Fruit fly (Drosophila melanogaster) whole organism, embryonic: ENCODE measurements around the gene CG34242.

ENCODE experiments used
- Adf1 ChIP-seq: fragments of 200-800 bp; sonication (Bioruptor generic); IDR thresholded peaks from 2 replicates; pipeline ENCODE4 v1.3.6; 2022; ENCODE audit warnings: missing biosample characterization, missing genetic modification characterization
- Bgb ChIP-seq: fragments of 200-800 bp; sonication (Bioruptor generic); IDR thresholded peaks from 2 replicates; pipeline ENCODE4 v1.3.6; 2022; ENCODE audit warnings: missing biosample characterization, missing genetic modification characterization; ENCODE audit not compliant: partially characterized antibody
- Bteb2 ChIP-seq: fragments of 200-800 bp; sonication (Bioruptor generic); optimal IDR thresholded peaks from 2 replicates; lab custom pipeline; 2016; ENCODE audit warnings: missing biosample characterization, missing genetic modification characterization
- CG1024 ChIP-seq: fragments of 200-800 bp; sonication (Bioruptor generic); IDR thresholded peaks from 2 replicates; pipeline ENCODE4 v1.3.6; 2022; ENCODE audit warnings: missing biosample characterization, missing genetic modification characterization
- CG10274 ChIP-seq: fragments of 200-800 bp; sonication (Bioruptor generic); optimal IDR thresholded peaks from 3 replicates; lab custom pipeline; 2017; ENCODE audit warnings: missing biosample characterization, mild to moderate bottlenecking, missing genetic modification characterization
- CG10543 ChIP-seq: fragments of 200-800 bp; sonication (Bioruptor generic); optimal IDR thresholded peaks from 3 replicates; lab custom pipeline; 2017; ENCODE audit warnings: missing biosample characterization, mild to moderate bottlenecking, missing genetic modification characterization, moderate library complexity
- CG12299 ChIP-seq: fragments of 200-800 bp; sonication (Bioruptor generic); optimal IDR thresholded peaks from 2 replicates; lab custom pipeline; 2018; ENCODE audit warnings: missing biosample characterization, mild to moderate bottlenecking, missing genetic modification characterization
- CG13775 ChIP-seq: fragments of 200-800 bp; sonication (Bioruptor generic); optimal IDR thresholded peaks from 3 replicates; lab custom pipeline; 2017; ENCODE audit warnings: missing biosample characterization, mild to moderate bottlenecking, missing genetic modification characterization
- CG14965 ChIP-seq: fragments of 200-800 bp; sonication (Bioruptor generic); optimal IDR thresholded peaks from 2 replicates; lab custom pipeline; 2016; ENCODE audit warnings: missing biosample characterization, missing genetic modification characterization, borderline replicate concordance
- CG1529 ChIP-seq: fragments of 200-800 bp; sonication (Bioruptor generic); optimal IDR thresholded peaks from 3 replicates; lab custom pipeline; 2018; ENCODE audit warnings: missing biosample characterization, missing genetic modification characterization
- CG17328 ChIP-seq: fragments of 200-800 bp; sonication (Bioruptor generic); IDR thresholded peaks from 2 replicates; pipeline ENCODE4 v1.3.6; 2022; ENCODE audit warnings: missing biosample characterization, missing genetic modification characterization
- CG17361 ChIP-seq: fragments of 200-800 bp; sonication (Bioruptor generic); IDR thresholded peaks from 3 replicates; pipeline ENCODE4 v1.3.6; 2022; ENCODE audit warnings: missing biosample characterization, missing genetic modification characterization
- CG1792 ChIP-seq: fragments of 200-800 bp; sonication (Bioruptor generic); optimal IDR thresholded peaks from 2 replicates; lab custom pipeline; 2016; ENCODE audit warnings: missing biosample characterization, missing genetic modification characterization
- CG18764 ChIP-seq: fragments of 200-800 bp; sonication (Bioruptor generic); optimal IDR thresholded peaks from 3 replicates; lab custom pipeline; 2016; ENCODE audit warnings: missing biosample characterization, missing genetic modification characterization
- CG3065 ChIP-seq: fragments of 200-800 bp; sonication (Bioruptor generic); optimal IDR thresholded peaks from 2 replicates; lab custom pipeline; 2016; ENCODE audit warnings: missing biosample characterization, missing genetic modification characterization
- CG34224 ChIP-seq: fragments of 200-800 bp; sonication (Bioruptor generic); IDR thresholded peaks from 3 replicates; pipeline ENCODE4 v1.3.6; 2022; ENCODE audit warnings: missing biosample characterization, missing genetic modification characterization; ENCODE audit not compliant: partially characterized antibody
- CG6765 ChIP-seq: fragments of 200-800 bp; sonication (Bioruptor generic); optimal IDR thresholded peaks from 3 replicates; lab custom pipeline; 2017; ENCODE audit warnings: missing biosample characterization, mild to moderate bottlenecking, missing genetic modification characterization
- CG8765 ChIP-seq: fragments of 200-800 bp; sonication (Bioruptor generic); IDR thresholded peaks from 2 replicates; pipeline ENCODE4 v1.3.6; 2022; ENCODE audit warnings: missing biosample characterization, missing genetic modification characterization
- CG8924 ChIP-seq: fragments of 200-800 bp; optimal IDR thresholded peaks from 3 replicates; lab custom pipeline; 2019; ENCODE audit warnings: missing biosample characterization, mild to moderate bottlenecking, missing genetic modification characterization, moderate library complexity
- Chrac-16 ChIP-seq: fragments of 200-800 bp; sonication (Bioruptor generic); optimal IDR thresholded peaks from 3 replicates; lab custom pipeline; 2016; ENCODE audit warnings: missing biosample characterization, missing genetic modification characterization
- CrebB ChIP-seq: fragments of 200-800 bp; sonication (Bioruptor generic); optimal IDR thresholded peaks from 3 replicates; lab custom pipeline; 2018; ENCODE audit warnings: missing biosample characterization, mild to moderate bottlenecking, missing genetic modification characterization
- Dp ChIP-seq: fragments of 200-800 bp; sonication (Bioruptor generic); optimal IDR thresholded peaks from 2 replicates; lab custom pipeline; 2018; ENCODE audit warnings: missing biosample characterization, mild to moderate bottlenecking, missing genetic modification characterization, moderate library complexity
- Max ChIP-seq: fragments of 200-800 bp; sonication (Bioruptor generic); optimal IDR thresholded peaks from 2 replicates; lab custom pipeline; 2016; ENCODE audit warnings: missing biosample characterization, mild to moderate bottlenecking, missing genetic modification characterization
- Nf-YB ChIP-seq: fragments of 200-800 bp; sonication (Bioruptor generic); optimal IDR thresholded peaks from 3 replicates; lab custom pipeline; 2019; ENCODE audit warnings: missing biosample characterization, mild to moderate bottlenecking, missing genetic modification characterization, moderate library complexity
- Six4 ChIP-seq: fragments of 200-800 bp; sonication (Bioruptor generic); optimal IDR thresholded peaks from 2 replicates; lab custom pipeline; 2016; ENCODE audit warnings: missing biosample characterization, missing genetic modification characterization
- Spps ChIP-seq: fragments of 200-800 bp; sonication (Bioruptor generic); optimal IDR thresholded peaks from 2 replicates; lab custom pipeline; 2018; ENCODE audit warnings: missing biosample characterization, mild to moderate bottlenecking, missing genetic modification characterization
- Sry-β ChIP-seq: fragments of 200-800 bp; sonication (Bioruptor generic); optimal IDR thresholded peaks from 2 replicates; lab custom pipeline; 2018; ENCODE audit warnings: missing biosample characterization, mild to moderate bottlenecking, missing genetic modification characterization, moderate library complexity
- Sry-δ ChIP-seq: fragments of 200-800 bp; sonication (Bioruptor generic); optimal IDR thresholded peaks from 2 replicates; lab custom pipeline; 2016; ENCODE audit warnings: missing biosample characterization, missing genetic modification characterization
- ab ChIP-seq: fragments of 200-800 bp; sonication (Bioruptor generic); optimal IDR thresholded peaks from 2 replicates; lab custom pipeline; 2016; ENCODE audit warnings: missing biosample characterization, missing genetic modification characterization
- abd-A ChIP-seq: fragments of 200-800 bp; sonication (Bioruptor generic); optimal IDR thresholded peaks from 3 replicates; lab custom pipeline; 2019; ENCODE audit warnings: missing biosample characterization, mild to moderate bottlenecking, missing genetic modification characterization, moderate library complexity
- ac ChIP-seq: fragments of 200-800 bp; sonication (Bioruptor generic); optimal IDR thresholded peaks from 3 replicates; lab custom pipeline; 2017; ENCODE audit warnings: missing biosample characterization, mild to moderate bottlenecking, missing genetic modification characterization
- ase ChIP-seq: fragments of 200-800 bp; sonication (Bioruptor generic); IDR thresholded peaks from 3 replicates; pipeline ENCODE4 v1.3.6; 2022; ENCODE audit warnings: missing biosample characterization, missing genetic modification characterization
- ash1 ChIP-seq: fragments of 200-800 bp; sonication (Bioruptor generic); optimal IDR thresholded peaks from 2 replicates; lab custom pipeline; 2018; ENCODE audit warnings: missing biosample characterization, mild to moderate bottlenecking, missing genetic modification characterization
- bbx ChIP-seq: fragments of 200-800 bp; sonication (Bioruptor generic); IDR thresholded peaks from 2 replicates; pipeline ENCODE4 v1.3.6; 2022; ENCODE audit warnings: missing biosample characterization, missing genetic modification characterization; ENCODE audit not compliant: partially characterized antibody
- bsh ChIP-seq, 2 experiments: fragments of 200-800 bp; sonication (Bioruptor generic); optimal IDR thresholded peaks; 2 replicates each; lab custom pipeline; 2017 to 2018; ENCODE audit warnings: mild to moderate bottlenecking in 2 of 2, missing biosample characterization in 2 of 2, missing genetic modification characterization in 2 of 2, moderate library complexity in 1 of 2
- cad ChIP-seq: fragments of >200 bp; optimal IDR thresholded peaks from 2 replicates; lab custom pipeline; 2017; ENCODE audit warnings: missing biosample characterization, missing genetic modification characterization
- chif ChIP-seq, 2 experiments: fragments of 200-800 bp; sonication (Bioruptor generic); optimal IDR thresholded peaks; 3 replicates each; lab custom pipeline; 2016; ENCODE audit warnings: missing biosample characterization in 2 of 2, missing genetic modification characterization in 2 of 2
- ftz-f1 ChIP-seq: fragments of 200-800 bp; sonication (Bioruptor generic); optimal IDR thresholded peaks from 2 replicates; lab custom pipeline; 2016; ENCODE audit warnings: missing biosample characterization, missing genetic modification characterization
- grn ChIP-seq: fragments of 200-800 bp; sonication (Bioruptor generic); optimal IDR thresholded peaks from 3 replicates; lab custom pipeline; 2017; ENCODE audit warnings: missing biosample characterization, missing genetic modification characterization
- h ChIP-seq: fragments of >200 bp; optimal IDR thresholded peaks from 2 replicates; lab custom pipeline; 2017
- hb ChIP-seq: fragments of 200-800 bp; sonication (Bioruptor generic); IDR thresholded peaks from 3 replicates; pipeline ENCODE4 v1.3.6; 2022; ENCODE audit warnings: missing biosample characterization, missing genetic modification characterization; ENCODE audit not compliant: partially characterized antibody
- hkb ChIP-seq, 2 experiments: fragments of 200-800 bp in 1 of 2; fragments of >200 bp in 1 of 2; sonication (Bioruptor generic) in 1 of 2; IDR thresholded peaks in 1 of 2; optimal IDR thresholded peaks in 1 of 2; 2 replicates each; pipeline versions ENCODE4 v1.3.6 to Lab custom; 2017 to 2022; ENCODE audit warnings: missing biosample characterization in 1 of 2, missing genetic modification characterization in 1 of 2
- kah ChIP-seq: fragments of 200-800 bp; sonication (Bioruptor generic); optimal IDR thresholded peaks from 2 replicates; lab custom pipeline; 2018; ENCODE audit warnings: missing biosample characterization, mild to moderate bottlenecking, missing genetic modification characterization
- lmd ChIP-seq: fragments of 200-800 bp; sonication (Bioruptor generic); IDR thresholded peaks from 2 replicates; pipeline ENCODE4 v1.3.6; 2022; ENCODE audit warnings: missing biosample characterization, missing genetic modification characterization
- org-1 ChIP-seq: fragments of 200-800 bp; sonication (Bioruptor generic); optimal IDR thresholded peaks from 2 replicates; lab custom pipeline; 2017; ENCODE audit warnings: missing biosample characterization, missing genetic modification characterization
- otp ChIP-seq: fragments of 200-800 bp; sonication (Bioruptor generic); IDR thresholded peaks from 3 replicates; pipeline ENCODE4, ENCODE4 v1.3.6; 2022; ENCODE audit warnings: missing biosample characterization, missing genetic modification characterization
- pnt ChIP-seq: fragments of 200-800 bp; sonication (Bioruptor generic); optimal IDR thresholded peaks from 3 replicates; lab custom pipeline; 2016; ENCODE audit warnings: missing biosample characterization, missing genetic modification characterization
- rib ChIP-seq: fragments of 200-800 bp; sonication (Bioruptor generic); IDR thresholded peaks from 2 replicates; pipeline ENCODE4 v1.3.6; 2022; ENCODE audit warnings: missing biosample characterization, missing genetic modification characterization
- sqz ChIP-seq: fragments of 200-800 bp; sonication (Bioruptor generic); optimal IDR thresholded peaks from 3 replicates; lab custom pipeline; 2018; ENCODE audit warnings: missing biosample characterization, mild to moderate bottlenecking, missing genetic modification characterization
- stc ChIP-seq: fragments of 200-800 bp; sonication (Bioruptor generic); IDR thresholded peaks from 2 replicates; pipeline ENCODE4 v1.3.6; 2022; ENCODE audit warnings: missing biosample characterization, missing genetic modification characterization
- wdn ChIP-seq: fragments of 200-800 bp; sonication (Bioruptor generic); IDR thresholded peaks from 2 replicates; pipeline ENCODE4 v1.3.6; 2022; ENCODE audit warnings: missing biosample characterization, missing genetic modification characterization

The CG34242 gene

DNA sequence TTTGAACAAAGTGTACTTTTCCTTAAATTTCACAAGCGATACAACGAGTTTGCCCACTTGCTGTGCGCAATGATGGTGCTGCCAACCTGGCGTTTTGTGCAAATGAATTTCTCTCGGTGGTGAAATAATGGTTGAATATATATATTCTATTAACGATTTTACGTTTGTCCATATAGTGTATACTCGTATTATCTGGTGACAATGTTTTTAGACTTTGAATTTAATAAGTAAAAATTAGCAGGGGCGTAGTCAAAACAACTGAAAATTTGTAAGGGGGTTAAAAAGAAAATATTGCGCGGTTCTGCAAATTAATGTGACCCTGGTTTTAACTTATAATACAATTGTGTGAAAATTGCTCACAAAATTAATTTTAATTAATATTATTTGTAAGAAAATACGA is 9.9 kb upstream of the CG34242 start, which contains the start of the genes ver and Gcn5 (continued):
- TF ChIP-seq org-1 (GFP tag; lab: Kevin White, UChicago) (peak; percentile 85), CG10543 (GFP tag; lab: Kevin White, UChicago) (peak; percentile 81), ase (GFP tag; lab: Robert Waterston, UW) (peak; percentile 91), Max (GFP tag; lab: Kevin White, UChicago) (peak; percentile 90), abd-A (tag; lab: Kevin White, UChicago) (no peak), CG18764 (GFP tag; lab: Kevin White, UChicago) (peak; percentile 78), bbx (GFP tag; lab: Robert Waterston, UW) (0 out of 2 replicates have a peak, but pooled peaks have one; percentile 13), Bteb2 (peak; percentile 85), Six4 (GFP tag; lab: Kevin White, UChicago) (peak; percentile 81), CG8765 (GFP tag; lab: Robert Waterston, UW) (peak; percentile 86), chif (GFP tag; optimal IDR thresholded peaks at IDR 0.05; lab: Kevin White, UChicago) (peak; percentile 74 to 88), Dp (GFP tag; lab: Kevin White, UChicago) (peak; percentile 58), h (no peak), CG13775 (GFP tag; lab: Kevin White, UChicago) (peak; percentile 93), lmd (GFP tag; lab: Robert Waterston, UW) (peak; percentile 95), ash1 (no peak), CG34224 (GFP tag; lab: Robert Waterston, UW) (peak; percentile 24; the same call in 1 of the 3 replicates), otp (GFP tag; lab: Robert Waterston, UW) (peak; percentile 91), stc (GFP tag; lab: Robert Waterston, UW) (peak; percentile 93), ftz-f1 (peak; percentile 32), CG17328 (GFP tag; lab: Robert Waterston, UW) (peak; percentile 94), grn (GFP tag; lab: Kevin White, UChicago) (no peak), Sry-δ (peak; percentile 41), kah (peak; percentile 71), CrebB (tag; lab: Kevin White, UChicago) (peak; percentile 71), sqz (GFP tag; lab: Kevin White, UChicago) (peak; percentile 86), CG10274 (peak; percentile 75), CG8924 (peak; percentile 92), wdn (GFP tag; lab: Robert Waterston, UW) (peak; percentile 82), CG3065 (GFP tag; lab: Kevin White, UChicago) (peak; percentile 65), hkb (optimal IDR thresholded peaks at IDR 0.05; lab: Kevin White, UChicago) (no peak), hkb (GFP tag; IDR thresholded peaks at IDR 0.05; lab: Robert Waterston, UW) (peak; percentile 96), Adf1 (GFP tag; lab: Robert Waterston, UW) (peak; percentile 68), Spps (tag; lab: Kevin White, UChicago) (peak; percentile 77), CG14965 (GFP tag; lab: Kevin White, UChicago) (no peak), ac (peak; percentile 20), hb (GFP tag; lab: Robert Waterston, UW) (no peak), rib (GFP tag; lab: Robert Waterston, UW) (peak; percentile 84), CG1792 (GFP tag; lab: Kevin White, UChicago) (peak; percentile 76), CG17361 (GFP tag; lab: Robert Waterston, UW) (peak; percentile 95), bsh (GFP tag; optimal IDR thresholded peaks at IDR 0.05; lab: Kevin White, UChicago) (peak; percentile 83 to 91), ab (GFP tag; lab: Kevin White, UChicago) (peak; percentile 44), CG1024 (GFP tag; lab: Robert Waterston, UW) (peak; percentile 90), Chrac-16 (GFP tag; lab: Kevin White, UChicago) (peak; percentile 86), Nf-YB (GFP tag; lab: Kevin White, UChicago) (peak; percentile 78), CG1529 (GFP tag; lab: Kevin White, UChicago) (peak; percentile 84), Bgb (GFP tag; lab: Robert Waterston, UW) (no peak), pnt (GFP tag; lab: Kevin White, UChicago) (peak; percentile 77), cad (GFP tag; lab: Kevin White, UChicago) (no peak), Sry-β (GFP tag; lab: Kevin White, UChicago) (peak; percentile 36), CG6765 (peak; percentile 74), CG12299 (peak; percentile 88)
